Fruit fly (Drosophila melanogaster) whole organism, pupa: Measurements from ENCODE around the gene Cul6.
A peak's percentile ranks its signal among the peaks of the same experiment; 100 is the strongest.

Experiments
- CG10348 ChIP-seq: fragments of 200-800 bp; sonication (Bioruptor generic); IDR thresholded peaks from 2 replicates; pipeline ENCODE4 v1.3.6; 2022; ENCODE audit warnings: missing biosample characterization, missing genetic modification characterization
- CG12605 ChIP-seq: fragments of 200-800 bp; sonication (Bioruptor generic); IDR thresholded peaks from 2 replicates; pipeline ENCODE4 v1.3.6; 2022; ENCODE audit warnings: missing biosample characterization, missing genetic modification characterization
- CG13204 ChIP-seq: fragments of 200-800 bp; sonication (Bioruptor generic); optimal IDR thresholded peaks from 2 replicates; lab custom pipeline; 2018; ENCODE audit warnings: missing biosample characterization, mild to moderate bottlenecking, missing genetic modification characterization, moderate library complexity
- CG14655 ChIP-seq: fragments of 200-800 bp; sonication (Bioruptor generic); optimal IDR thresholded peaks from 3 replicates; lab custom pipeline; 2017; ENCODE audit warnings: mild to moderate bottlenecking, missing biosample characterization, missing genetic modification reagents, missing genetic modification characterization
- CG15710 ChIP-seq: fragments of 200-800 bp; sonication (Bioruptor generic); optimal IDR thresholded peaks from 2 replicates; lab custom pipeline; 2018; ENCODE audit warnings: missing biosample characterization, mild to moderate bottlenecking, missing genetic modification characterization, moderate library complexity
- CG17806 ChIP-seq: fragments of 200-800 bp; sonication (Bioruptor generic); optimal IDR thresholded peaks from 2 replicates; lab custom pipeline; 2018; ENCODE audit warnings: missing biosample characterization, mild to moderate bottlenecking, missing genetic modification characterization, moderate library complexity
- CG32121 ChIP-seq: fragments of 200-800 bp; sonication (Bioruptor generic); IDR thresholded peaks from 2 replicates; pipeline ENCODE4 v1.3.6; 2022; ENCODE audit warnings: missing biosample characterization, missing genetic modification characterization
- CG34367 ChIP-seq: fragments of 200-800 bp; sonication (Bioruptor generic); optimal IDR thresholded peaks from 2 replicates; lab custom pipeline; 2018; ENCODE audit warnings: missing biosample characterization, mild to moderate bottlenecking, missing genetic modification characterization
- CG4496 ChIP-seq: fragments of 200-800 bp; sonication (Bioruptor generic); IDR thresholded peaks from 3 replicates; pipeline ENCODE4 v1.3.6; 2022; ENCODE audit warnings: missing biosample characterization, missing genetic modification characterization
- CG8159 ChIP-seq: fragments of 200-800 bp; sonication (Bioruptor generic); optimal IDR thresholded peaks from 3 replicates; lab custom pipeline; 2018; ENCODE audit warnings: missing biosample characterization, mild to moderate bottlenecking, missing genetic modification characterization, moderate library complexity
- CG8301 ChIP-seq: fragments of 200-800 bp; sonication (Bioruptor generic); optimal IDR thresholded peaks from 2 replicates; lab custom pipeline; 2018; ENCODE audit warnings: missing biosample characterization, mild to moderate bottlenecking, missing genetic modification characterization
- CG9948 ChIP-seq: fragments of 200-800 bp; sonication (Bioruptor generic); optimal IDR thresholded peaks from 2 replicates; lab custom pipeline; 2018; ENCODE audit warnings: missing biosample characterization, mild to moderate bottlenecking, missing genetic modification characterization, moderate library complexity
- D1 ChIP-seq: fragments of 200-800 bp; sonication (Bioruptor generic); optimal IDR thresholded peaks from 2 replicates; lab custom pipeline; 2018; ENCODE audit warnings: missing biosample characterization, mild to moderate bottlenecking, missing genetic modification characterization, moderate library complexity
- EcR ChIP-seq: fragments of 200-800 bp; sonication (Bioruptor generic); optimal IDR thresholded peaks from 3 replicates; lab custom pipeline; 2019; ENCODE audit warnings: missing biosample characterization, missing genetic modification characterization, mild to moderate bottlenecking, moderate library complexity, missing genetic modification reagents
- Ets98B ChIP-seq: fragments of 200-800 bp; sonication (Bioruptor generic); IDR thresholded peaks from 2 replicates; pipeline ENCODE4 v1.3.6; 2022; ENCODE audit warnings: missing biosample characterization, missing genetic modification characterization
- Pif1A ChIP-seq: fragments of 200-800 bp; sonication (Bioruptor generic); optimal IDR thresholded peaks from 3 replicates; lab custom pipeline; 2016; ENCODE audit warnings: missing biosample characterization, missing genetic modification characterization
- Pif1B ChIP-seq: fragments of 200-800 bp; sonication (Bioruptor generic); optimal IDR thresholded peaks from 3 replicates; lab custom pipeline; 2016; ENCODE audit warnings: missing biosample characterization, missing genetic modification characterization
- Snoo ChIP-seq: fragments of 200-800 bp; sonication (Bioruptor generic); optimal IDR thresholded peaks from 3 replicates; lab custom pipeline; 2017; ENCODE audit warnings: missing biosample characterization, mild to moderate bottlenecking, missing genetic modification characterization, inconsistent platforms
- fd96Ca ChIP-seq: fragments of 200-800 bp; sonication (Bioruptor generic); IDR thresholded peaks from 3 replicates; pipeline ENCODE4 v1.3.6; 2022; ENCODE audit warnings: missing biosample characterization, missing genetic modification characterization
- gl ChIP-seq: fragments of 200-800 bp; sonication (Bioruptor generic); optimal IDR thresholded peaks from 2 replicates; lab custom pipeline; 2018; ENCODE audit warnings: missing biosample characterization, mild to moderate bottlenecking, missing genetic modification characterization
- rn ChIP-seq: fragments of 200-800 bp; sonication (Bioruptor generic); IDR thresholded peaks from 2 replicates; pipeline ENCODE4 v1.3.6; 2022; ENCODE audit warnings: missing biosample characterization, missing genetic modification characterization

Cul6 gene

dm6 chr3L:13011511-13011910, at the start of gene Cul6:
Gene Cul6 (minus strand): TSS chr3L:13011685.
- no peak for TF ChIP-seq CG4496
- no peak for TF ChIP-seq CG34367 (tag; lab: Kevin White, UChicago)
- no peak for TF ChIP-seq rn (GFP tag; lab: Robert Waterston, UW)
- no peak for TF ChIP-seq EcR (GFP tag; lab: Kevin White, UChicago)
- TF ChIP-seq CG9948 (tag; lab: Kevin White, UChicago): no peak
- no peak for TF ChIP-seq Snoo (tag; lab: Kevin White, UChicago)
- no peak for TF ChIP-seq Ets98B (GFP tag; lab: Robert Waterston, UW)
- no peak for TF ChIP-seq CG14655 (GFP tag; lab: Kevin White, UChicago)
- no peak for TF ChIP-seq CG17806 (tag; lab: Kevin White, UChicago)
- no peak for TF ChIP-seq fd96Ca (GFP tag; lab: Robert Waterston, UW)

DNA sequence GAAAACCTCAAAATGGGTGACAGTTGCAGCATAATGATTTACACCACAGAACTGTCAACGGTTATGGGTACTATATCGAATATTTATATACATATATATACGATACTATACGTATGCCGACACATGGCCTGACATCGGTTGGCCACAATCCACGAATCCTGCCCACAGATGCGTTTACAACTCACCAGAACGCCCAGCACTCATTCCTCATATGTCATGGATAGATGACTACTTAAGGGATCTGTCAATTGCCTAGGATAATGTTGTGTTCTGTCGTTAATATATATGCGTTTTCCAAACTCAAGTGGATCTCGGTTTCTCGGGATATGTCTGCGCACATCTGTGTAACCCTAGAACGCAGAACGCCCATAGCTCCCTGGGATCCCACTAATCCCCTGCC, 46.9 kb upstream of the Cul6 start:
- no peak for TF ChIP-seq CG9948 (tag; lab: Kevin White, UChicago)

- TF ChIP-seq CG8301: no peak
- TF ChIP-seq CG12605 (GFP tag; lab: Robert Waterston, UW): no peak
- no peak for TF ChIP-seq Snoo (tag; lab: Kevin White, UChicago)
- TF ChIP-seq CG32121 (GFP tag; lab: Robert Waterston, UW): no peak
- no peak for TF ChIP-seq CG10348 (GFP tag; lab: Robert Waterston, UW)
- no peak for TF ChIP-seq CG4496
- no peak for TF ChIP-seq fd96Ca (GFP tag; lab: Robert Waterston, UW)
- no peak for TF ChIP-seq gl (tag; lab: Kevin White, UChicago)
These were observed 39.3 kb upstream of the Cul6 start for dm6 chr3L:13050675-13051202.

DNA sequence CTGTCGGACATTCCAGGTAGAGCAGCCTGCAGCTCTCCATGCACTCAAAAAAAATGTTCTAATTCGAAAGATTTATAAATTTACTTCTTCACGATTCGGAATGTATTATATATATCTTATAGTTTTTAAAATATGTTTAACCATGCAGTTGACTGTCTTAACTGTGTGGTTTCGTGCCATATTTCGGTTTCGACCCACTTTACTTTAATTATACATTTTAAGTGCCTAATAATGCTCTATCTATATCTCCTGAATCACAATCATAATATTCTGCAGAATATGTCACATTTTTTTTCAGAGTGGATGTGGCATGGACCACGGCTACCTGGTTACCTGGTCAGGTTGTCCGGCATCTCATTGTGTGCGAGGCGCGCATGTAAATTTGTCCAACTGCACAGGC, 38.2 kb upstream of the Cul6 start:
- TF ChIP-seq Pif1A (GFP tag; lab: Kevin White, UChicago) (peak; percentile 52), CG32121 (GFP tag; lab: Robert Waterston, UW) (no peak), CG13204 (GFP tag; lab: Kevin White, UChicago) (peak; percentile 4), CG9948 (tag; lab: Kevin White, UChicago) (peak; percentile 57), EcR (GFP tag; lab: Kevin White, UChicago) (peak; percentile 16), D1 (tag; lab: Kevin White, UChicago) (no peak), CG34367 (tag; lab: Kevin White, UChicago) (no peak), CG12605 (GFP tag; lab: Robert Waterston, UW) (no peak), CG14655 (GFP tag; lab: Kevin White, UChicago) (no peak), CG8159 (tag; lab: Kevin White, UChicago) (peak; percentile 63), CG17806 (tag; lab: Kevin White, UChicago) (peak; percentile 38), CG8301 (peak; percentile 40), rn (GFP tag; lab: Robert Waterston, UW) (no peak), Snoo (tag; lab: Kevin White, UChicago) (no peak), fd96Ca (GFP tag; lab: Robert Waterston, UW) (no peak), CG10348 (GFP tag; lab: Robert Waterston, UW) (no peak), gl (tag; lab: Kevin White, UChicago) (no peak), CG15710 (peak; percentile 20), CG4496 (no peak), Pif1B (GFP tag; lab: Kevin White, UChicago) (peak; percentile 36), Ets98B (GFP tag; lab: Robert Waterston, UW) (no peak)

DNA sequence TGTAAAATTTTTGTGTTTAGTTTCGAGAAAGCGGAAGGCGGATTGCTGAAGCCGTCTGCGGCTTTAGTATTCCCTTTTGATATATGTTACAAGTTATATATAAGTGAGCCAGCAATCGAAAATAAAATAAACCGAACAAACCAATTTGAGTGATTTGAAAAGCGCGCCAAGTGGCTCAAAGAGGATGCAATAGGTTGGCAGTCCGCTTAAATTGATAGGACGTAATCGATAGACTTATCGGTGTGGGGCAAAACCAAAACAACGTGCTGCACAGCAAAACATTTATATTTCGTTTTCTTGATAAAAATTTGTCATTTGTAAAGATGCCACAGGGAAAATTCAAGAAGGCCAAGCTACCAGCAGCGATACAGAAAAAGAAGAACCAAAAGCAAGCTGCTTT, 35.3 kb upstream of the Cul6 start, which contains the start of gene CG11279:
TSS of gene CG11279 (plus strand) at position 220 of the 400 bp plus-strand sequence.
- no peak for TF ChIP-seq Pif1A (GFP tag; lab: Kevin White, UChicago)
- no peak for TF ChIP-seq Pif1B (GFP tag; lab: Kevin White, UChicago)
- no peak for TF ChIP-seq gl (tag; lab: Kevin White, UChicago)
- no peak for TF ChIP-seq CG13204 (GFP tag; lab: Kevin White, UChicago)

DNA sequence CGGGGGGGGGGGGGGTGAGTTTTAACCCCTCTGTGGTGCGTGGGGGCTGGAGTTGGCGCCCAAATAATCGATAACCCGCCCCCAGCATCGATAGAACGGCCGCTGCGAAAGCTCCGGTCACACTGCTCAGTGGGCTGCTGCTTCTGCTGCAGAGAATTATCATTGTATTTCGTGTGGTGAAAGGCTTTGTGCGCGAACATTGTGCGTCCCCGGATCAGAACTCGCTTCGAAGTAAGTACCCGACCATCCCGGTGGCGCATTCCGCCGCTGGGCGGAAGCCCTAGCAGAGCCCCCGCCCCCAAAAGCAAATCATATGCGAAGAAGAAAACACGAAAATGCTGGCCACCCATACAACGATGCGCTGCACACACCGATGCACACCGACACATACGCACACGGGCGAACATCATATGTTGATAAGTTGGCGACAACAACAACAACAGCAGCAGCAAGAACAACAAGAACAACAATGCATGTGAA, 32.9 kb upstream of the Cul6 start, which contains the start of gene Syx13:
TSS of gene Syx13 (plus strand) at position 100 of the 480 bp plus-strand sequence.
- TF ChIP-seq Pif1B (GFP tag; lab: Kevin White, UChicago) (no peak), Ets98B (GFP tag; lab: Robert Waterston, UW) (no peak), D1 (tag; lab: Kevin White, UChicago) (no peak), CG34367 (tag; lab: Kevin White, UChicago) (no peak), CG32121 (GFP tag; lab: Robert Waterston, UW) (peak; percentile 41; the same call in 1 of the 2 replicates), CG8159 (tag; lab: Kevin White, UChicago) (no peak), CG4496 (no peak), Pif1A (GFP tag; lab: Kevin White, UChicago) (no peak), CG10348 (GFP tag; lab: Robert Waterston, UW) (no peak), rn (GFP tag; lab: Robert Waterston, UW) (no peak), CG14655 (GFP tag; lab: Kevin White, UChicago) (no peak), Snoo (tag; lab: Kevin White, UChicago) (peak; percentile 9), CG8301 (no peak), CG12605 (GFP tag; lab: Robert Waterston, UW) (no peak; the same call in 1 of the 2 replicates), EcR (GFP tag; lab: Kevin White, UChicago) (peak; percentile 53), fd96Ca (GFP tag; lab: Robert Waterston, UW) (no peak), CG13204 (GFP tag; lab: Kevin White, UChicago) (no peak), gl (tag; lab: Kevin White, UChicago) (peak; percentile 70), CG17806 (tag; lab: Kevin White, UChicago) (no peak), CG15710 (peak; percentile 8), CG9948 (tag; lab: Kevin White, UChicago) (no peak)
- TF ChIP-seq, all 21 proteins: peak for 5
